Worm (Caenorhabditis elegans): ENCODE results near the gene col-142.

col-142 gene

ce11 chrV:6842437-6842836 is 11.5 kb downstream of the col-142 start, which contains the start of gene T15B7.1:
TSS of gene T15B7.1 (plus strand) at chrV:6842737.
- TF ChIP-seq zfh-2 (GFP tag; conservative IDR thresholded peaks at IDR 0.05) (no peak), rpc-1 (optimal IDR thresholded peaks at IDR 0.05) (no peak), rpc-1 (tag; optimal IDR thresholded peaks at IDR 0.05) (no peak), ama-1 (optimal IDR thresholded peaks at IDR 0.05) (no peak), ama-1 (GFP tag; optimal IDR thresholded peaks at IDR 0.05) (no peak), ztf-3 (GFP tag; optimal IDR thresholded peaks at IDR 0.05) (no peak), K11D2.4 (GFP tag; IDR thresholded peaks at IDR 0.05) (no peak), F49E8.2 (tag; optimal IDR thresholded peaks at IDR 0.05; ENCODE audit: insufficient read depth) (no peak), B0261.1 (tag; optimal IDR thresholded peaks at IDR 0.05) (no peak), hlh-12 (tag; optimal IDR thresholded peaks at IDR 0.05) (no peak), ccch-3 (GFP tag; optimal IDR thresholded peaks at IDR 0.05) (no peak), mel-28 (tag; optimal IDR thresholded peaks at IDR 0.05; ENCODE audit: borderline replicate concordance) (no peak), F57A8.1 (GFP tag; optimal IDR thresholded peaks at IDR 0.05) (no peak), F33H1.4 (GFP tag; IDR thresholded peaks at IDR 0.05) (no peak), bed-2 (GFP tag; IDR thresholded peaks at IDR 0.05) (no peak), nhr-120 (GFP tag; IDR thresholded peaks at IDR 0.05) (no peak), ztf-26 (tag; optimal IDR thresholded peaks at IDR 0.05) (no peak), Y53G8AR.9 (GFP tag; conservative IDR thresholded peaks at IDR 0.05) (no peak), ceh-100 (GFP tag; IDR thresholded peaks at IDR 0.05) (no peak), Y95B8A.8 (GFP tag; IDR thresholded peaks at IDR 0.05) (no peak)

- TF ChIP-seq die-1 (tag; optimal IDR thresholded peaks at IDR 0.05) (no peak), ccch-3 (GFP tag; optimal IDR thresholded peaks at IDR 0.05) (no peak), zim-3 (tag; optimal IDR thresholded peaks at IDR 0.05) (no peak), chd-7 (tag; optimal IDR thresholded peaks at IDR 0.05) (no peak), hlh-12 (tag; optimal IDR thresholded peaks at IDR 0.05) (no peak), C06A6.2 (GFP tag; conservative IDR thresholded peaks at IDR 0.05) (no peak), gei-17 (GFP tag; optimal IDR thresholded peaks at IDR 0.05) (no peak), bed-1 (GFP tag; IDR thresholded peaks at IDR 0.05) (no peak), sptf-2 (GFP tag; optimal IDR thresholded peaks at IDR 0.05) (no peak), madf-8 (GFP tag; conservative IDR thresholded peaks at IDR 0.05) (no peak), F57C9.4 (tag; optimal IDR thresholded peaks at IDR 0.05) (no peak), ceh-91 (GFP tag; IDR thresholded peaks at IDR 0.05) (no peak), Y56A3A.18 (GFP tag; IDR thresholded peaks at IDR 0.05) (no peak), nfya-1 (tag; optimal IDR thresholded peaks at IDR 0.05; ENCODE audit: borderline replicate concordance, insufficient read depth) (no peak), K11D2.4 (GFP tag; IDR thresholded peaks at IDR 0.05) (no peak), ztf-26 (tag; optimal IDR thresholded peaks at IDR 0.05) (no peak)
These were observed 15.5 kb downstream of the col-142 start, which contains the start of gene lgc-54 for ce11 chrV:6846507-6846906. TSS of gene lgc-54 (minus strand) at chrV:6846607.

- TF ChIP-seq ztf-22 (GFP tag; optimal IDR thresholded peaks at IDR 0.05) (no peak), egl-44 (GFP tag; IDR thresholded peaks at IDR 0.05) (no peak), Y56A3A.18 (GFP tag; IDR thresholded peaks at IDR 0.05) (no peak), C06A6.2 (GFP tag; conservative IDR thresholded peaks at IDR 0.05) (no peak), madf-8 (GFP tag; conservative IDR thresholded peaks at IDR 0.05) (no peak), aptf-2 (GFP tag; conservative IDR thresholded peaks at IDR 0.05) (no peak), ccch-3 (GFP tag; optimal IDR thresholded peaks at IDR 0.05) (no peak), tbx-9 (tag; optimal IDR thresholded peaks at IDR 0.05; ENCODE audit: borderline replicate concordance) (no peak), mel-28 (tag; optimal IDR thresholded peaks at IDR 0.05; ENCODE audit: borderline replicate concordance) (no peak), hmg-20 (GFP tag; IDR thresholded peaks at IDR 0.05) (no peak), nfya-2 (GFP tag; IDR thresholded peaks at IDR 0.05) (no peak), nhr-80 (tag; optimal IDR thresholded peaks at IDR 0.05) (no peak), C17E4.6 (GFP tag; IDR thresholded peaks at IDR 0.05) (no peak), mcd-1 (GFP tag; IDR thresholded peaks at IDR 0.05) (no peak), dpl-1 (GFP tag; optimal IDR thresholded peaks at IDR 0.05) (no peak), ekl-4 (GFP tag; IDR thresholded peaks at IDR 0.05) (no peak), cebp-2 (GFP tag; IDR thresholded peaks at IDR 0.05) (no peak), ets-4 (GFP tag; optimal IDR thresholded peaks at IDR 0.05) (no peak), hrde-1 (tag; optimal IDR thresholded peaks at IDR 0.05; ENCODE audit: borderline replicate concordance) (no peak), akir-1 (GFP tag; optimal IDR thresholded peaks at IDR 0.05) (no peak)
These were observed 23.7 kb downstream of the col-142 start, which contains the start of gene gpa-10 for ce11 chrV:6854711-6855110. TSS of gene gpa-10 (minus strand) at chrV:6854811.

Data from whole organism, young adult.